Worm (Caenorhabditis elegans): ENCODE results near the gene C04B4.6.

ce11 chrX:12260381-12260931, 15.0 kb downstream of the C04B4.6 start, which contains the start of gene E01G6.1:
- TF ChIP-seq him-1 (tag; optimal IDR thresholded peaks at IDR 0.05) (no peak), dao-5 (tag; optimal IDR thresholded peaks at IDR 0.05) (no peak), W03F9.2 (tag; optimal IDR thresholded peaks at IDR 0.05) (no peak)
